Fruit fly (Drosophila melanogaster): ENCODE results near the gene nmd.

DNA sequence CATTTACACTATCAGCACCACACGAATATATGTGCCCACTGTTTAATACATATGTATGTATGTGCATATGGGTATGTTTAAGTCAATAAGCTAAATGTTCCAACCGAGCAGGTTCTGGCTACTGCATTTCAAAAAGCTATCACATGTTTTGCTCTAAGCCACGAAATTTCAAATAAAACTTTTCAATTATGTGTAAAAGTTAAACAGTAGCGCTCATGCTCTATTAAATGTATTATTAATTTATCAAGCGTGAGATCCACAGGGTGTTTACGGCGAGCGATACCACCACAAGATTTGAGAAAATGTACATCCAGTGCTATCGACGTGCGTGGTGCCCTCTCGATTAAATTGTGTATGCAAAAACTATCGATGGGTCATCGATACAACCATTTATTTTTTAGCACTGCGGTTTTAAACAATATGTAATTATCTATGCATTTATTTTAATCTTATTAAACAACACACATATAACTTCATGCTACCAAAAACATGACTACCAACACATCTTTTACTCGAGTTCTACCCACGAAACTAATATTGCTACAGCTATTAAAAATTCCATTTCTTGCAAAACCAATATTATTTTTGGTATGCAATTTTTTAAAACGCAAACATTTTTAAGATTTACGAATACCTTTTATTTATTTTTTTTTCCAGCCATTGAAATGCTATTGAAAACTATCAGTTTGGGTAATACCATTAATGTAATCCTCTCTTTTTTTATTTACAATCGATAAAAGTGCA lies 42.8 kb downstream of the nmd start, which contains the start of gene Pten:
- TF ChIP-seq crol (GFP tag; IDR thresholded peaks at IDR 0.05) (no peak), CG14050 (GFP tag; IDR thresholded peaks at IDR 0.05) (peak; percentile 43; the same call in 2 of the 3 replicates)
